Worm (Caenorhabditis elegans) whole organism, late embryonic: ENCODE data around the gene F01G4.6.

Experiments used
- ceh-18 ChIP-seq: sonication (generic microtip); optimal IDR thresholded peaks from 2 replicates; lab custom pipeline; 2016; ENCODE audit warnings: missing genetic modification characterization, missing compliant biosample characterization
- nhr-232 ChIP-seq: sonication (generic microtip); optimal IDR thresholded peaks from 2 replicates; lab custom pipeline; 2016; ENCODE audit warnings: missing genetic modification characterization, missing compliant biosample characterization
- pha-4 ChIP-seq: fragments of 150-350 bp; optimal IDR thresholded peaks from 2 replicates; lab custom pipeline; 2018; ENCODE audit warnings: missing biosample characterization, missing genetic modification reagents, missing genetic modification characterization
- ref-2 ChIP-seq: sonication (generic microtip); optimal IDR thresholded peaks from 2 replicates; lab custom pipeline; 2016; ENCODE audit warnings: missing genetic modification characterization, missing compliant biosample characterization
- tbx-2 ChIP-seq: sonication (generic microtip); optimal IDR thresholded peaks from 2 replicates; lab custom pipeline; 2016; ENCODE audit warnings: missing genetic modification characterization, missing compliant biosample characterization

ce11 chrIV:11131268-11131667 lies 18.0 kb downstream of the F01G4.6 start, which contains the start of gene ard-1:
- no peak for TF ChIP-seq tbx-2 (tag; lab: Kevin White, UChicago)
- no peak for TF ChIP-seq ceh-18
- TF ChIP-seq ref-2 (tag; lab: Kevin White, UChicago): no peak
- no peak for TF ChIP-seq pha-4 (tag; lab: Kevin White, UChicago)
- no peak for TF ChIP-seq nhr-232 (tag; lab: Kevin White, UChicago)
